Fruit fly (Drosophila melanogaster): ENCODE results near the gene CG33170.

Gene CG33170

DNA sequence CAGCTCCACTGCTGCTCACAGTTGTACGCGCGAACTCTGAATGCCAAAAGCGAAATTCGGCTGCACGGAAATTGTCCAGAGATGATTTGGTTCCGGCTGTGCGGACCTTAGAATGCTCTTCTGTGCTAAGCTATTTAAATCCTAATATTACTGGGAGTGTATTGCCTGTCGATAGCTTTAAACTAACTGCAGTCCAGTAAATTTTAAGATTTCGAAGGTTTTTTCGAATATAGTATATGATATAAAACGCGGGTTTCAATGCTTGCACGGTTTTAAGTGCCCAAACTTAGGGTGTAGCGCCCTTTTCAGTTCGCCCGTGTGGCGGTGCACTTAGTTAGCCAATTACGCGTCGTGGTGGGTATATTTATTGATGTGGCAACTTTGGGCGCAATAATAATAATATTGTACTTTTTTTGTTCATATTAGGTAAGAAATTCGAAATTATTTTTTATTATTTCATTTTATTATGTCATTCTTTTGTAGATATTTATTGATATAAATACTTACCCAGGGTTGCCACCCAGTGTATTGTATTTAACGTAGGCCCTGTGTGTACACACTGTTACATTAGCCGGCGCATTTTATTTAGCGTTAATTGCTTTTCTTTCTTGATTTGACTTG lies 14.4 kb downstream of the CG33170 start, which contains the start of the genes Chro and Ssl1 (continued):
- TF ChIP-seq vfl (GFP tag; optimal IDR thresholded peaks at IDR 0.05) (peak; percentile 100), CG15269 (tag; optimal IDR thresholded peaks at IDR 0.05) (peak; percentile 100), CG6791 (GFP tag; IDR thresholded peaks at IDR 0.05; ENCODE audit: partially characterized antibody) (no peak)

DNA sequence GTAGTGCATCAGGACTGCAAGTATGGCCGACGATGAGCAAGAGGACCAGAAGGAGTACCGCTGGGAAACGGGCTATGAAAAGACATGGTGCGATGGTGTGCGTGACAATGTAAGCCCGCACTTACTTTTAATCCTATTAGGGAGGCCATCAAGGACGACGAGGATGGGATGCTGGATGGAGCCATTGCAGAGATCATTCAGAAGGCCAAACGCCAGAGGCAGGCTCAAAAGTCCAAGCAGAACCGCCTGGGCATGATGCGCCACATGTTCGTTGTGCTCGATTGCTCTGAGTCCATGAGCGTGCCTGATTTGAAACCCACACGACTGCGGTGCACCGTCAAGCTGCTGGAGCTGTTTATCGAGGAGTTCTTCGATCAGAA lies 14.9 kb downstream of the CG33170 start:
- peak; percentile 53 for TF ChIP-seq Med (GFP tag)
- no peak for TF ChIP-seq wor (GFP tag; IDR thresholded peaks at IDR 0.05)
- peak; percentile 55 for TF ChIP-seq Ets65A (GFP tag)
- TF ChIP-seq so (GFP tag; IDR thresholded peaks at IDR 0.05), result no peak

DNA sequence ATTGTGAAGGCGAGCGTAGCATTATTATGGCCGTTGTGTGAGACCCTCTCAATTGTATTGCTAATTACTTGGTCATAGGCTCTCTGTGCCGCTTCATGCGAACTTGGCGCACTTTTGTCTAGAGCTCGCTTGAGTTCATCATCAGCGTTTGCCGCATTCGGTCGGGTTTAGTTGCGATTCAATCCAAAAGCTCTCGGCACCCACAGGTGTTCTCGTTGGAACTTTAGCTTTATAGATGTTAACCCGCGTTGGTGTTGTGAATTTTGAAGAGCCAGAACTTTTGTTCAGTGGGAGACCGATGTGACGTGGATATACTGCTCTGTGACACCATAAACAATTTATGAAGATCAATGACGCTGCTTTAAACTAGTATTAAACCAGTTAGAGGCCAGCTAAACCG lies 16.5 kb downstream of the CG33170 start, which contains the start of gene slif:
TSS of gene slif (plus strand) at position 132 of the 400 bp plus-strand sequence.
- TF ChIP-seq Med (GFP tag) (peak; percentile 73), CG16779 (GFP tag; IDR thresholded peaks at IDR 0.05) (0 out of 2 replicates have a peak, but pooled peaks have one; percentile 23), CG12769 (tag; optimal IDR thresholded peaks at IDR 0.05) (peak; percentile 53), CG10462 (GFP tag; optimal IDR thresholded peaks at IDR 0.05) (no peak), chinmo (GFP tag; IDR thresholded peaks at IDR 0.05; ENCODE audit: partially characterized antibody) (peak; percentile 83; the same call in 2 of the 4 replicates), CG13894 (tag; optimal IDR thresholded peaks at IDR 0.05) (peak; percentile 40)

DNA sequence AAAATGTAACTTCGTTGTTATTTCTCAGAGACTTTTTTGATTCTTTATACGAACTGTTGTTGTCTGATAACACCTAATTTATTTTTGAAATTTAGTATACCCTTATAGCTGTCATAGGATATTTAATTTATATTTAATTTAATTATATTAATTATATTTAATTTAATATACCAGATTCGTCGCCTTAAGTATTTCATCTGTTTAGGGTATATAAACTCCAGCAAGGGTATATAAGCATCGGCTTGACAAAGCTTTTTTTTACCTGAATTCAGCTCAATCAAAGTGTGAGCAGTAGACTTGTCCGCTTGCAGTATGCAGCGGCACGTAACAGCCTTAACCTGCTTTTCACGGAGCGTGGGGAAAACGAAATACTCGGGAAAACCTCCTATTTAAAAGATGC lies 19.2 kb downstream of the CG33170 start:
- peak; percentile 34 for TF ChIP-seq gem (tag; optimal IDR thresholded peaks at IDR 0.05)
- peak; percentile 32 for TF ChIP-seq CG10979 (tag; optimal IDR thresholded peaks at IDR 0.05)
- TF ChIP-seq CG17361 (GFP tag; IDR thresholded peaks at IDR 0.05), result 0 out of 3 replicates have a peak, but pooled peaks have one; percentile 22
- TF ChIP-seq CG7839 (tag; optimal IDR thresholded peaks at IDR 0.05), result peak; percentile 29
- TF ChIP-seq Ssrp (tag; optimal IDR thresholded peaks at IDR 0.05), result peak; percentile 5
- peak; percentile 11 for TF ChIP-seq CG9437 (GFP tag; optimal IDR thresholded peaks at IDR 0.05)
- no peak for TF ChIP-seq lov (optimal IDR thresholded peaks at IDR 0.05)
- TF ChIP-seq lov (GFP tag; IDR thresholded peaks at IDR 0.05), result peak; percentile 10; the same call in 1 of the 3 replicates
- peak; percentile 22 for TF ChIP-seq phol (tag; optimal IDR thresholded peaks at IDR 0.05)
- TF ChIP-seq bsh (GFP tag; optimal IDR thresholded peaks at IDR 0.05), result peak in 1 of 2 experiments; percentile 16
- TF ChIP-seq D19A (tag; optimal IDR thresholded peaks at IDR 0.05), result peak; percentile 91
- TF ChIP-seq Ravus (GFP tag; IDR thresholded peaks at IDR 0.05), result no peak
- peak; percentile 9 for TF ChIP-seq Blimp-1 (GFP tag; optimal IDR thresholded peaks at IDR 0.05)
- peak; percentile 36 for TF ChIP-seq CG11504 (tag; optimal IDR thresholded peaks at IDR 0.05)
- TF ChIP-seq ttk (GFP tag; IDR thresholded peaks at IDR 0.05), result no peak
- TF ChIP-seq CG14710 (tag; optimal IDR thresholded peaks at IDR 0.05), result peak; percentile 10
- TF ChIP-seq CG10267 (tag; optimal IDR thresholded peaks at IDR 0.05), result peak; percentile 12
- peak in 1 of 2 experiments; percentile 26 for TF ChIP-seq Hr51 (GFP tag; optimal IDR thresholded peaks at IDR 0.05)
- TF ChIP-seq CG13424 (tag; optimal IDR thresholded peaks at IDR 0.05), result peak; percentile 9
- TF ChIP-seq dmrt99B (tag; optimal IDR thresholded peaks at IDR 0.05), result peak; percentile 16
- no peak for TF ChIP-seq Ets65A (GFP tag)
- 0 out of 2 replicates have a peak, but pooled peaks have one; percentile 24 for TF ChIP-seq CG17328 (GFP tag; IDR thresholded peaks at IDR 0.05)
- no peak for TF ChIP-seq CG10209 (GFP tag; optimal IDR thresholded peaks at IDR 0.05)
- TF ChIP-seq zfh1 (GFP tag; IDR thresholded peaks at IDR 0.05), result 0 out of 3 replicates have a peak, but pooled peaks have one; percentile 22
- peak; percentile 25 for TF ChIP-seq Sox102F (GFP tag; optimal IDR thresholded peaks at IDR 0.05)
- TF ChIP-seq fd96Cb (tag; optimal IDR thresholded peaks at IDR 0.05), result peak; percentile 20
- TF ChIP-seq CG17612 (GFP tag; IDR thresholded peaks at IDR 0.05), result no peak
- TF ChIP-seq ind (GFP tag; optimal IDR thresholded peaks at IDR 0.05), result no peak
- no peak for TF ChIP-seq Taf1 (GFP tag; IDR thresholded peaks at IDR 0.05)
- no peak for TF ChIP-seq Six4 (GFP tag; optimal IDR thresholded peaks at IDR 0.05)
- peak; percentile 26 for TF ChIP-seq CG2678 (tag; optimal IDR thresholded peaks at IDR 0.05)
- TF ChIP-seq CG2202 (tag; optimal IDR thresholded peaks at IDR 0.05), result no peak

All from whole organism, embryonic.